Worm (Caenorhabditis elegans): ENCODE data around the gene C54D1.7.

The C54D1.7 gene

ce11 chrX:7187602-7188001, 31.8 kb upstream of the C54D1.7 start, which contains the start of gene C55B6.4:
Gene C55B6.4, minus strand, starts transcription at chrX:7187702.
- TF ChIP-seq ceh-36 (tag; optimal IDR thresholded peaks at IDR 0.05), result no peak
- no peak for TF ChIP-seq sea-1 (GFP tag; conservative IDR thresholded peaks at IDR 0.05)
- TF ChIP-seq aly-1 (tag; optimal IDR thresholded peaks at IDR 0.05), result no peak
- no peak for TF ChIP-seq hmg-4 (GFP tag; optimal IDR thresholded peaks at IDR 0.05)
- TF ChIP-seq tbx-11 (GFP tag; IDR thresholded peaks at IDR 0.05), result no peak
- TF ChIP-seq ets-7 (tag; optimal IDR thresholded peaks at IDR 0.05), result no peak
- TF ChIP-seq pes-1 (GFP tag; IDR thresholded peaks at IDR 0.05), result no peak
- TF ChIP-seq F13C5.2 (tag; optimal IDR thresholded peaks at IDR 0.05), result no peak
- TF ChIP-seq hmbx-1 (tag; optimal IDR thresholded peaks at IDR 0.05), result no peak
- no peak for TF ChIP-seq ama-1 (optimal IDR thresholded peaks at IDR 0.05)
- TF ChIP-seq scrt-1 (GFP tag; IDR thresholded peaks at IDR 0.05), result no peak
- TF ChIP-seq tra-4 (tag; optimal IDR thresholded peaks at IDR 0.05), result no peak
- TF ChIP-seq flt-1 (GFP tag; IDR thresholded peaks at IDR 0.05), result no peak
- TF ChIP-seq hnd-1 (tag; optimal IDR thresholded peaks at IDR 0.05), result no peak
- TF ChIP-seq B0310.2 (tag; optimal IDR thresholded peaks at IDR 0.05), result no peak
- no peak for TF ChIP-seq ceh-13 (GFP tag; optimal IDR thresholded peaks at IDR 0.05)
- TF ChIP-seq tbx-37 (GFP tag; conservative IDR thresholded peaks at IDR 0.05), result no peak

ce11 chrX:7181627-7182026, 25.8 kb upstream of the C54D1.7 start:
- TF ChIP-seq ama-1 (optimal IDR thresholded peaks at IDR 0.05), result no peak
- no peak for TF ChIP-seq hmg-4 (GFP tag; optimal IDR thresholded peaks at IDR 0.05)
- TF ChIP-seq ceh-13 (GFP tag; optimal IDR thresholded peaks at IDR 0.05), result no peak
- TF ChIP-seq tbx-11 (GFP tag; IDR thresholded peaks at IDR 0.05), result no peak
- TF ChIP-seq F13C5.2 (tag; optimal IDR thresholded peaks at IDR 0.05), result no peak
- no peak for TF ChIP-seq pes-1 (GFP tag; IDR thresholded peaks at IDR 0.05)
- TF ChIP-seq scrt-1 (GFP tag; IDR thresholded peaks at IDR 0.05), result no peak
- no peak for TF ChIP-seq sea-1 (GFP tag; conservative IDR thresholded peaks at IDR 0.05)
- no peak for TF ChIP-seq tra-4 (tag; optimal IDR thresholded peaks at IDR 0.05)

ce11 chrX:7177341-7177740, 21.5 kb upstream of the C54D1.7 start, which contains the start of gene F43E12.1:
Gene F43E12.1, plus strand, starts transcription at chrX:7177641.
- TF ChIP-seq sea-1 (GFP tag; conservative IDR thresholded peaks at IDR 0.05) (no peak), scrt-1 (GFP tag; IDR thresholded peaks at IDR 0.05) (no peak), ceh-13 (GFP tag; optimal IDR thresholded peaks at IDR 0.05) (no peak), B0310.2 (tag; optimal IDR thresholded peaks at IDR 0.05) (no peak), tbx-11 (GFP tag; IDR thresholded peaks at IDR 0.05) (no peak), tbx-37 (GFP tag; conservative IDR thresholded peaks at IDR 0.05) (no peak), flt-1 (GFP tag; IDR thresholded peaks at IDR 0.05) (no peak), tra-4 (tag; optimal IDR thresholded peaks at IDR 0.05) (no peak), hnd-1 (tag; optimal IDR thresholded peaks at IDR 0.05) (no peak), pes-1 (GFP tag; IDR thresholded peaks at IDR 0.05) (no peak), ama-1 (optimal IDR thresholded peaks at IDR 0.05) (no peak), ceh-36 (tag; optimal IDR thresholded peaks at IDR 0.05) (no peak), ets-7 (tag; optimal IDR thresholded peaks at IDR 0.05) (no peak), hmg-4 (GFP tag; optimal IDR thresholded peaks at IDR 0.05) (no peak), hmbx-1 (tag; optimal IDR thresholded peaks at IDR 0.05) (no peak), F13C5.2 (tag; optimal IDR thresholded peaks at IDR 0.05) (no peak)

ce11 chrX:7176817-7177216, 21.0 kb upstream of the C54D1.7 start:
- TF ChIP-seq F13C5.2 (tag; optimal IDR thresholded peaks at IDR 0.05) (no peak), aly-1 (tag; optimal IDR thresholded peaks at IDR 0.05) (no peak), scrt-1 (GFP tag; IDR thresholded peaks at IDR 0.05) (no peak), hmbx-1 (tag; optimal IDR thresholded peaks at IDR 0.05) (no peak), ama-1 (optimal IDR thresholded peaks at IDR 0.05) (no peak), ets-7 (tag; optimal IDR thresholded peaks at IDR 0.05) (no peak), tra-4 (tag; optimal IDR thresholded peaks at IDR 0.05) (no peak), B0310.2 (tag; optimal IDR thresholded peaks at IDR 0.05) (no peak), tbx-37 (GFP tag; conservative IDR thresholded peaks at IDR 0.05) (no peak), tbx-11 (GFP tag; IDR thresholded peaks at IDR 0.05) (no peak), pes-1 (GFP tag; IDR thresholded peaks at IDR 0.05) (no peak), hnd-1 (tag; optimal IDR thresholded peaks at IDR 0.05) (no peak), ceh-36 (tag; optimal IDR thresholded peaks at IDR 0.05) (no peak), hmg-4 (GFP tag; optimal IDR thresholded peaks at IDR 0.05) (no peak), ceh-13 (GFP tag; optimal IDR thresholded peaks at IDR 0.05) (no peak), flt-1 (GFP tag; IDR thresholded peaks at IDR 0.05) (no peak)

- TF ChIP-seq hmbx-1 (tag; optimal IDR thresholded peaks at IDR 0.05), result no peak
- TF ChIP-seq hmg-4 (GFP tag; optimal IDR thresholded peaks at IDR 0.05), result no peak
- no peak for TF ChIP-seq ets-7 (tag; optimal IDR thresholded peaks at IDR 0.05)
- TF ChIP-seq tbx-11 (GFP tag; IDR thresholded peaks at IDR 0.05), result no peak
- TF ChIP-seq F13C5.2 (tag; optimal IDR thresholded peaks at IDR 0.05), result no peak
- TF ChIP-seq ama-1 (optimal IDR thresholded peaks at IDR 0.05), result no peak
- no peak for TF ChIP-seq B0310.2 (tag; optimal IDR thresholded peaks at IDR 0.05)
- no peak for TF ChIP-seq sea-1 (GFP tag; conservative IDR thresholded peaks at IDR 0.05)
- no peak for TF ChIP-seq tra-4 (tag; optimal IDR thresholded peaks at IDR 0.05)
- TF ChIP-seq ceh-36 (tag; optimal IDR thresholded peaks at IDR 0.05), result no peak
- no peak for TF ChIP-seq flt-1 (GFP tag; IDR thresholded peaks at IDR 0.05)
- TF ChIP-seq hnd-1 (tag; optimal IDR thresholded peaks at IDR 0.05), result no peak
- TF ChIP-seq ceh-13 (GFP tag; optimal IDR thresholded peaks at IDR 0.05), result no peak
- TF ChIP-seq aly-1 (tag; optimal IDR thresholded peaks at IDR 0.05), result no peak
- no peak for TF ChIP-seq tbx-37 (GFP tag; conservative IDR thresholded peaks at IDR 0.05)
- TF ChIP-seq scrt-1 (GFP tag; IDR thresholded peaks at IDR 0.05), result no peak
- no peak for TF ChIP-seq pes-1 (GFP tag; IDR thresholded peaks at IDR 0.05)
Observed at ce11 chrX:7175389-7175788, 19.6 kb upstream of the C54D1.7 start.

ce11 chrX:7170575-7171297, 14.9 kb upstream of the C54D1.7 start, which contains the start of gene bar-1:
Gene bar-1, minus strand, starts transcription at chrX:7170625.
- TF ChIP-seq flt-1 (GFP tag; IDR thresholded peaks at IDR 0.05) (no peak), ama-1 (optimal IDR thresholded peaks at IDR 0.05) (no peak)

ce11 chrX:7162764-7163163, 6.9 kb upstream of the C54D1.7 start:
- TF ChIP-seq ama-1 (optimal IDR thresholded peaks at IDR 0.05), result no peak
- no peak for TF ChIP-seq hnd-1 (tag; optimal IDR thresholded peaks at IDR 0.05)
- no peak for TF ChIP-seq tra-4 (tag; optimal IDR thresholded peaks at IDR 0.05)
- no peak for TF ChIP-seq ceh-36 (tag; optimal IDR thresholded peaks at IDR 0.05)
- TF ChIP-seq aly-1 (tag; optimal IDR thresholded peaks at IDR 0.05), result no peak
- no peak for TF ChIP-seq ets-7 (tag; optimal IDR thresholded peaks at IDR 0.05)
